Fruit fly (Drosophila melanogaster) whole organism, embryonic: ENCODE data around the gene CG2278.

Source experiments
- Awh ChIP-seq: fragments of 200-800 bp; sonication (Bioruptor generic); IDR thresholded peaks from 2 replicates; pipeline ENCODE4, ENCODE4 v1.3.6; 2022; ENCODE audit warnings: missing biosample characterization, missing genetic modification characterization
- CG10267 ChIP-seq: fragments of 200-800 bp; sonication (Bioruptor generic); optimal IDR thresholded peaks from 2 replicates; lab custom pipeline; 2018; ENCODE audit warnings: missing biosample characterization, mild to moderate bottlenecking, missing genetic modification characterization, moderate library complexity
- CG11247 ChIP-seq: fragments of 200-800 bp; sonication (Bioruptor generic); IDR thresholded peaks from 2 replicates; pipeline ENCODE4 v1.3.6; 2022; ENCODE audit warnings: missing biosample characterization, missing genetic modification characterization
- CG11723 ChIP-seq: fragments of 200-800 bp; sonication (Bioruptor generic); optimal IDR thresholded peaks from 2 replicates; lab custom pipeline; 2017; ENCODE audit warnings: missing biosample characterization, mild to moderate bottlenecking, missing genetic modification characterization
- CG12942 ChIP-seq: fragments of 200-800 bp; sonication (Bioruptor generic); optimal IDR thresholded peaks from 3 replicates; lab custom pipeline; 2016; ENCODE audit warnings: missing biosample characterization, missing genetic modification characterization
- CG14710 ChIP-seq: fragments of 200-800 bp; sonication (Bioruptor generic); optimal IDR thresholded peaks from 3 replicates; lab custom pipeline; 2019; ENCODE audit warnings: missing biosample characterization, mild to moderate bottlenecking, missing genetic modification characterization, moderate library complexity
- CG16779 ChIP-seq: fragments of 200-800 bp; sonication (Bioruptor generic); IDR thresholded peaks from 2 replicates; pipeline ENCODE4 v1.3.6; 2022; ENCODE audit warnings: missing biosample characterization, missing genetic modification characterization
- CG18476 ChIP-seq: fragments of 200-800 bp; sonication (Bioruptor generic); optimal IDR thresholded peaks from 2 replicates; lab custom pipeline; 2016; ENCODE audit warnings: missing biosample characterization, mild to moderate bottlenecking, missing genetic modification characterization
- CG30403 ChIP-seq: fragments of 200-800 bp; sonication (Bioruptor generic); optimal IDR thresholded peaks from 3 replicates; lab custom pipeline; 2016; ENCODE audit warnings: missing biosample characterization, missing genetic modification characterization
- CG31224 ChIP-seq: fragments of 200-800 bp; sonication (Bioruptor generic); IDR thresholded peaks from 2 replicates; pipeline ENCODE4 v1.3.6; 2022; ENCODE audit warnings: missing biosample characterization, missing genetic modification characterization
- CG3281 ChIP-seq: fragments of 200-800 bp; sonication (Bioruptor generic); optimal IDR thresholded peaks from 3 replicates; lab custom pipeline; 2017; ENCODE audit warnings: missing biosample characterization, mild to moderate bottlenecking, missing genetic modification characterization
- CG34422 ChIP-seq: fragments of 200-800 bp; sonication (Bioruptor generic); IDR thresholded peaks from 3 replicates; pipeline ENCODE4 v1.3.6; 2022; ENCODE audit warnings: missing biosample characterization, missing genetic modification characterization
- CG3838 ChIP-seq: fragments of 200-800 bp; sonication (Bioruptor generic); optimal IDR thresholded peaks from 3 replicates; lab custom pipeline; 2016; ENCODE audit warnings: missing biosample characterization, missing genetic modification characterization
- CG3995 ChIP-seq: fragments of 200-800 bp; sonication (Bioruptor generic); optimal IDR thresholded peaks from 3 replicates; lab custom pipeline; 2016; ENCODE audit warnings: missing biosample characterization, missing genetic modification characterization
- CG4360 ChIP-seq: fragments of 200-800 bp; sonication (Bioruptor generic); IDR thresholded peaks from 2 replicates; pipeline ENCODE4 v1.3.6; 2022; ENCODE audit warnings: missing biosample characterization, missing genetic modification characterization
- CG5180 ChIP-seq: fragments of 200-800 bp; sonication (Bioruptor generic); optimal IDR thresholded peaks from 3 replicates; lab custom pipeline; 2017; ENCODE audit warnings: missing biosample characterization, missing genetic modification characterization, mild to moderate bottlenecking, moderate library complexity, missing genetic modification reagents
- CG6791 ChIP-seq: fragments of 200-800 bp; sonication (Bioruptor generic); IDR thresholded peaks from 3 replicates; pipeline ENCODE4 v1.3.6; 2022; ENCODE audit warnings: missing biosample characterization, missing genetic modification characterization; ENCODE audit not compliant: partially characterized antibody
- CG7372 ChIP-seq: fragments of 200-800 bp; sonication (Bioruptor generic); IDR thresholded peaks from 2 replicates; pipeline ENCODE4 v1.3.6; 2022; ENCODE audit warnings: missing biosample characterization, missing genetic modification characterization
- CG9876 ChIP-seq: fragments of 200-800 bp; sonication (Bioruptor generic); optimal IDR thresholded peaks from 2 replicates; lab custom pipeline; 2016; ENCODE audit warnings: missing biosample characterization, missing genetic modification characterization
- Deaf1 ChIP-seq: fragments of 200-800 bp; optimal IDR thresholded peaks from 3 replicates; lab custom pipeline; 2019; ENCODE audit warnings: missing biosample characterization, mild to moderate bottlenecking, missing genetic modification characterization, moderate library complexity
- Dll ChIP-seq: fragments of 200-800 bp; sonication (Bioruptor generic); IDR thresholded peaks from 4 replicates; pipeline ENCODE4 v1.3.6; 2022; ENCODE audit warnings: missing biosample characterization, missing genetic modification characterization; ENCODE audit not compliant: partially characterized antibody
- E2f2 ChIP-seq: fragments of 200-800 bp; sonication (Bioruptor generic); IDR thresholded peaks from 2 replicates; pipeline ENCODE4 v1.3.6; 2022; ENCODE audit warnings: missing biosample characterization, missing genetic modification characterization
- Ets97D ChIP-seq: fragments of 200-800 bp; sonication (Bioruptor generic); optimal IDR thresholded peaks from 3 replicates; lab custom pipeline; 2016; ENCODE audit warnings: missing biosample characterization, missing genetic modification characterization
- MESR4 ChIP-seq: fragments of 200-800 bp; sonication (Bioruptor generic); optimal IDR thresholded peaks from 2 replicates; lab custom pipeline; 2018; ENCODE audit warnings: missing biosample characterization, mild to moderate bottlenecking, missing genetic modification characterization, moderate library complexity
- Myb ChIP-seq: fragments of 200-800 bp; sonication (Bioruptor generic); optimal IDR thresholded peaks from 2 replicates; lab custom pipeline; 2016; ENCODE audit warnings: missing biosample characterization, missing genetic modification characterization
- Sox102F ChIP-seq: fragments of 200-800 bp; sonication (Bioruptor generic); optimal IDR thresholded peaks from 2 replicates; lab custom pipeline; 2018; ENCODE audit warnings: missing biosample characterization, mild to moderate bottlenecking, missing genetic modification characterization, moderate library complexity
- Sry-δ ChIP-seq: fragments of 200-800 bp; sonication (Bioruptor generic); optimal IDR thresholded peaks from 2 replicates; lab custom pipeline; 2016; ENCODE audit warnings: missing biosample characterization, missing genetic modification characterization
- Ssrp ChIP-seq: fragments of 200-800 bp; sonication (Bioruptor generic); optimal IDR thresholded peaks from 2 replicates; lab custom pipeline; 2018; ENCODE audit warnings: missing biosample characterization, mild to moderate bottlenecking, missing genetic modification characterization, moderate library complexity
- YL-1 ChIP-seq: fragments of 200-800 bp; sonication (Bioruptor generic); optimal IDR thresholded peaks from 3 replicates; lab custom pipeline; 2017; ENCODE audit warnings: missing biosample characterization, mild to moderate bottlenecking, missing genetic modification characterization
- ato ChIP-seq: fragments of 200-800 bp; sonication (Bioruptor generic); IDR thresholded peaks from 2 replicates; pipeline ENCODE4 v1.3.6; 2022; ENCODE audit warnings: missing biosample characterization, missing genetic modification characterization; ENCODE audit not compliant: partially characterized antibody
- bab2 ChIP-seq: fragments of 200-800 bp; sonication (Bioruptor generic); optimal IDR thresholded peaks from 2 replicates; lab custom pipeline; 2016; ENCODE audit warnings: missing biosample characterization, missing genetic modification characterization
- bbx ChIP-seq: fragments of 200-800 bp; sonication (Bioruptor generic); IDR thresholded peaks from 2 replicates; pipeline ENCODE4 v1.3.6; 2022; ENCODE audit warnings: missing biosample characterization, missing genetic modification characterization; ENCODE audit not compliant: partially characterized antibody
- dysf ChIP-seq: fragments of 200-800 bp; sonication (Bioruptor generic); IDR thresholded peaks from 3 replicates; pipeline ENCODE4 v1.3.6; 2022; ENCODE audit warnings: missing biosample characterization, missing genetic modification characterization
- gfzf ChIP-seq: fragments of 200-800 bp; sonication (Bioruptor generic); optimal IDR thresholded peaks from 2 replicates; lab custom pipeline; 2016; ENCODE audit warnings: missing biosample characterization, mild to moderate bottlenecking, missing genetic modification characterization, moderate library complexity
- gro ChIP-seq: fragments of 200-800 bp; sonication (Bioruptor generic); optimal IDR thresholded peaks from 2 replicates; lab custom pipeline; 2016; ENCODE audit warnings: missing biosample characterization, missing genetic modification characterization
- kah ChIP-seq: fragments of 200-800 bp; sonication (Bioruptor generic); optimal IDR thresholded peaks from 2 replicates; lab custom pipeline; 2018; ENCODE audit warnings: missing biosample characterization, mild to moderate bottlenecking, missing genetic modification characterization
- ken ChIP-seq: fragments of 200-800 bp; sonication (Bioruptor generic); IDR thresholded peaks from 3 replicates; pipeline ENCODE4 v1.3.6; 2022; ENCODE audit warnings: missing biosample characterization, missing genetic modification characterization
- knrl ChIP-seq: fragments of 200-800 bp; sonication (Bioruptor generic); IDR thresholded peaks from 3 replicates; pipeline ENCODE4 v1.3.6; 2022; ENCODE audit warnings: missing biosample characterization, missing genetic modification characterization; ENCODE audit not compliant: partially characterized antibody
- nerfin-2 ChIP-seq: fragments of 200-800 bp; sonication (Bioruptor generic); IDR thresholded peaks from 2 replicates; pipeline ENCODE4 v1.3.6; 2022; ENCODE audit warnings: missing biosample characterization, missing genetic modification characterization; ENCODE audit not compliant: partially characterized antibody
- peb ChIP-seq: fragments of 200-800 bp; sonication (Bioruptor generic); IDR thresholded peaks from 2 replicates; pipeline ENCODE4 v1.3.6; 2022; ENCODE audit warnings: missing biosample characterization, missing genetic modification characterization
- ro ChIP-seq: fragments of 200-800 bp; sonication (Bioruptor generic); IDR thresholded peaks from 2 replicates; pipeline ENCODE4 v1.3.6; 2022; ENCODE audit warnings: missing biosample characterization, missing genetic modification characterization
- sima ChIP-seq: fragments of 200-800 bp; sonication (Bioruptor generic); optimal IDR thresholded peaks from 2 replicates; lab custom pipeline; 2016; ENCODE audit warnings: missing biosample characterization, missing genetic modification characterization
- so ChIP-seq: fragments of 200-800 bp; sonication (Bioruptor generic); IDR thresholded peaks from 3 replicates; pipeline ENCODE4 v1.3.6; 2022; ENCODE audit warnings: missing biosample characterization, missing genetic modification characterization
- sug ChIP-seq: fragments of 200-800 bp; optimal IDR thresholded peaks from 2 replicates; lab custom pipeline; 2019; ENCODE audit warnings: missing biosample characterization, mild to moderate bottlenecking, missing genetic modification characterization, moderate library complexity
- tgo ChIP-seq: fragments of 200-800 bp; sonication (Bioruptor generic); IDR thresholded peaks from 3 replicates; pipeline ENCODE4 v1.3.6; 2022; ENCODE audit warnings: missing biosample characterization, missing genetic modification characterization
- tio ChIP-seq: fragments of 200-800 bp; sonication (Bioruptor generic); optimal IDR thresholded peaks from 2 replicates; lab custom pipeline; 2017; ENCODE audit warnings: missing biosample characterization, missing genetic modification characterization, inconsistent platforms
- tna ChIP-seq: fragments of 200-800 bp; sonication (Bioruptor generic); IDR thresholded peaks from 2 replicates; pipeline ENCODE4 v1.3.6; 2022; ENCODE audit warnings: missing biosample characterization, missing genetic modification characterization; ENCODE audit not compliant: partially characterized antibody
- twi ChIP-seq: fragments of 200-800 bp; optimal IDR thresholded peaks from 2 replicates; lab custom pipeline; 2019; ENCODE audit warnings: missing biosample characterization, mild to moderate bottlenecking, missing genetic modification characterization, moderate library complexity
- usp ChIP-seq: fragments of >200 bp; optimal IDR thresholded peaks from 2 replicates; lab custom pipeline; 2017; ENCODE audit warnings: missing biosample characterization, missing genetic modification characterization
- vvl ChIP-seq: fragments of 200-800 bp; sonication (Bioruptor generic); IDR thresholded peaks from 2 replicates; pipeline ENCODE4 v1.3.6; 2022; ENCODE audit warnings: missing biosample characterization, missing genetic modification characterization

The CG2278 gene

dm6 chrX:8129204-8129997 lies 40.7 kb downstream of the CG2278 start, which contains the start of gene CG2116 (continued):
- peak; percentile 79 for TF ChIP-seq Dll
- TF ChIP-seq twi (tag; lab: Kevin White, UChicago) = no peak
- no peak for TF ChIP-seq Deaf1 (tag; lab: Kevin White, UChicago)
- TF ChIP-seq CG34422 (GFP tag; lab: Robert Waterston, UW) = 0 out of 3 replicates have a peak, but pooled peaks have one; percentile 16
- peak; percentile 11 for TF ChIP-seq YL-1
- no peak for TF ChIP-seq tio (GFP tag; lab: Kevin White, UChicago)
- no peak for TF ChIP-seq ro (GFP tag; lab: Robert Waterston, UW)
- no peak for TF ChIP-seq CG3281 (GFP tag; lab: Kevin White, UChicago)
- peak; percentile 63 for TF ChIP-seq bbx (GFP tag; lab: Robert Waterston, UW)
- TF ChIP-seq CG30403 (GFP tag; lab: Kevin White, UChicago) = no peak
- TF ChIP-seq sug (tag; lab: Kevin White, UChicago) = no peak
- no peak for TF ChIP-seq usp (GFP tag; lab: Kevin White, UChicago)
- no peak for TF ChIP-seq so
- no peak for TF ChIP-seq Sox102F
- peak; percentile 47 for TF ChIP-seq Myb
- TF ChIP-seq Ets97D = peak; percentile 46
- peak; percentile 54 for TF ChIP-seq CG4360 (GFP tag; lab: Robert Waterston, UW)
- no peak for TF ChIP-seq peb
- TF ChIP-seq CG5180 (GFP tag; lab: Kevin White, UChicago) = no peak
- no peak for TF ChIP-seq CG11247 (GFP tag; lab: Robert Waterston, UW)
- no peak for TF ChIP-seq CG31224 (GFP tag; lab: Robert Waterston, UW)
- no peak for TF ChIP-seq gro (GFP tag; lab: Kevin White, UChicago)
- no peak for TF ChIP-seq CG7372
- TF ChIP-seq CG6791 = peak; percentile 64
- no peak for TF ChIP-seq bab2
- TF ChIP-seq CG16779 (GFP tag; lab: Robert Waterston, UW) = no peak
- peak; percentile 72 for TF ChIP-seq vvl (GFP tag; lab: Robert Waterston, UW)
- peak; percentile 84 for TF ChIP-seq MESR4 (GFP tag; lab: Kevin White, UChicago)
- TF ChIP-seq Awh (GFP tag; lab: Robert Waterston, UW) = no peak
- peak; percentile 63 for TF ChIP-seq ato (GFP tag; lab: Robert Waterston, UW)
- TF ChIP-seq CG11723 (GFP tag; lab: Kevin White, UChicago) = no peak
- TF ChIP-seq nerfin-2 (GFP tag; lab: Robert Waterston, UW) = 0 out of 2 replicates have a peak, but pooled peaks have one; percentile 23
- peak; percentile 46 for TF ChIP-seq CG3995
- no peak for TF ChIP-seq sima (GFP tag; lab: Kevin White, UChicago)
- no peak for TF ChIP-seq tgo
- peak; percentile 73 for TF ChIP-seq Sry-δ
- TF ChIP-seq tna (GFP tag; lab: Robert Waterston, UW) = 0 out of 2 replicates have a peak, but pooled peaks have one; percentile 11
- no peak for TF ChIP-seq ken (GFP tag; lab: Robert Waterston, UW)
- TF ChIP-seq CG3838 (GFP tag; lab: Kevin White, UChicago) = no peak
- no peak for TF ChIP-seq CG18476
- TF ChIP-seq kah (GFP tag; lab: Kevin White, UChicago) = no peak
- TF ChIP-seq gfzf = peak; percentile 80
- no peak for TF ChIP-seq dysf
- TF ChIP-seq CG12942 = no peak
- peak; percentile 79 for TF ChIP-seq knrl (GFP tag; lab: Robert Waterston, UW)
- peak; percentile 37 for TF ChIP-seq CG10267 (tag; lab: Kevin White, UChicago)
- TF ChIP-seq Ssrp (tag; lab: Kevin White, UChicago) = no peak
- TF ChIP-seq CG14710 (tag; lab: Kevin White, UChicago) = peak; percentile 61
- TF ChIP-seq CG9876 (GFP tag; lab: Kevin White, UChicago) = no peak
- TF ChIP-seq E2f2 (GFP tag; lab: Robert Waterston, UW) = peak; percentile 84
